Fruit fly (Drosophila melanogaster): Measurements from ENCODE around the gene Mnat9.

Mnat9 gene

DNA sequence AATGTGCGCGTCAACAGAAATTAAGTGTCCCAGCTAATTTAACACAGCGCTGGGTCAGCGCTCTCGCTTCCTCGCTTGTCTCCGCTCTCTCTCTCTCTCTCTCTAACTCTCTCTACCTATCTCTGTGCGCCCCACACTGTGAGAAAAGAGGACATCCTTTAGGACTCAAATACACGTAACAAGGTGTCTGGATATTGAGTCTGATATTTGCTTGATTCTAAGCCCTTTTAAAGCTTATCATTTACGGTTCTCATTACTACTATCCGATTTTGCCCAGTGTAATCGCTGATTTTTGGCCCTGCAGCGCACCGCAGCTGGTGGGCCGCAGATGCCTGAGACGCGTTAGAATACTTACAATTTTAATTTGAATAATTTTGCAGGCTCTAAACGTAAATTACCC is 20.5 kb upstream of the Mnat9 start (continued):
- TF ChIP-seq tin (GFP tag; optimal IDR thresholded peaks at IDR 0.05), result peak; percentile 4
- TF ChIP-seq wor (GFP tag; IDR thresholded peaks at IDR 0.05), result no peak
- no peak for TF ChIP-seq Xrp1 (GFP tag; IDR thresholded peaks at IDR 0.05)
- TF ChIP-seq CG4282 (GFP tag; optimal IDR thresholded peaks at IDR 0.05), result no peak
- TF ChIP-seq Hr3 (GFP tag; optimal IDR thresholded peaks at IDR 0.05), result no peak
- peak; percentile 15; the same call in 1 of the 3 replicates for TF ChIP-seq tgo (GFP tag; IDR thresholded peaks at IDR 0.05)
- peak; percentile 12 for TF ChIP-seq fd96Cb (tag; optimal IDR thresholded peaks at IDR 0.05)
- peak; percentile 35 for TF ChIP-seq cwo (GFP tag; optimal IDR thresholded peaks at IDR 0.05)
- peak; percentile 14 for TF ChIP-seq CG13775 (GFP tag; optimal IDR thresholded peaks at IDR 0.05)
- peak; percentile 55; the same call in 1 of the 2 replicates for TF ChIP-seq CG9932 (GFP tag; IDR thresholded peaks at IDR 0.05)
- no peak for TF ChIP-seq CG12071 (GFP tag; optimal IDR thresholded peaks at IDR 0.05)
- no peak for TF ChIP-seq Asciz (GFP tag; optimal IDR thresholded peaks at IDR 0.05)

DNA sequence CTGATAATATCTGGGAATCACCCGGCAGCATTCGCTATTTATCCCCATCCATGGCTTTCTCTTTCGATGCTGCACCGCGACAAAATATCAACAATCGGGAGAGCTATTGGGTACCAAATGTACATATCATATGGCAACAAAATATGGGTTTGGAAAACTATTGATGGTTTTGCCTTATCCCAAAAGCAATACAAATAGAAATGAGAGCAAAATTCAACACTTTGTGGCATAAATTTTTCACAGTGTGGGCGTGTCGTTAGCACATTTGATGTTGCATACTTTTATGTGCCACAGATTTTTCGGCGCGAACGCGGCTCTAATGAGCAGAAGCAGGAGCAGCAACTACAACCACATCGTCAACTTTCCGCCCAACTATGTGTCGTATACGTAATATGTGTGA is 16.4 kb upstream of the Mnat9 start:
- TF ChIP-seq Stat92E (GFP tag; optimal IDR thresholded peaks at IDR 0.05) (no peak), CG18599 (GFP tag; optimal IDR thresholded peaks at IDR 0.05) (peak; percentile 44), Ada2b (GFP tag; IDR thresholded peaks at IDR 0.05) (0 out of 2 replicates have a peak, but pooled peaks have one; percentile 15), CG2712 (tag; optimal IDR thresholded peaks at IDR 0.05) (peak; percentile 5), Dad (GFP tag; optimal IDR thresholded peaks at IDR 0.05) (no peak), gem (tag; optimal IDR thresholded peaks at IDR 0.05) (peak; percentile 55), Hsf (GFP tag; optimal IDR thresholded peaks at IDR 0.05) (peak; percentile 22), CG14050 (GFP tag; IDR thresholded peaks at IDR 0.05) (no peak), danr (GFP tag; IDR thresholded peaks at IDR 0.05) (no peak), pum (GFP tag; optimal IDR thresholded peaks at IDR 0.05) (peak; percentile 6), CG32532 (GFP tag; IDR thresholded peaks at IDR 0.05) (no peak), zfh2 (GFP tag; optimal IDR thresholded peaks at IDR 0.05) (peak; percentile 7), CG17359 (tag; optimal IDR thresholded peaks at IDR 0.05) (peak; percentile 8), sisA (GFP tag; IDR thresholded peaks at IDR 0.05) (no peak), CG3995 (GFP tag; optimal IDR thresholded peaks at IDR 0.05) (no peak), Oli (tag; optimal IDR thresholded peaks at IDR 0.05) (no peak), tup (GFP tag; optimal IDR thresholded peaks at IDR 0.05) (no peak), slbo (GFP tag; IDR thresholded peaks at IDR 0.05) (peak; percentile 35; the same call in 1 of the 2 replicates), mam (GFP tag; optimal IDR thresholded peaks at IDR 0.05) (peak; percentile 9), Blimp-1 (GFP tag; optimal IDR thresholded peaks at IDR 0.05) (peak; percentile 56), CG17328 (GFP tag; IDR thresholded peaks at IDR 0.05) (0 out of 2 replicates have a peak, but pooled peaks have one; percentile 25), CG2678 (tag; optimal IDR thresholded peaks at IDR 0.05) (peak; percentile 5), CG2129 (GFP tag; IDR thresholded peaks at IDR 0.05; ENCODE audit: partially characterized antibody) (no peak), seq (GFP tag; IDR thresholded peaks at IDR 0.05) (0 out of 2 replicates have a peak, but pooled peaks have one; percentile 9), CG6854 (GFP tag; optimal IDR thresholded peaks at IDR 0.05) (no peak), stc (GFP tag; IDR thresholded peaks at IDR 0.05) (no peak), CG42726 (GFP tag; IDR thresholded peaks at IDR 0.05; ENCODE audit: partially characterized antibody) (no peak), lab (GFP tag; optimal IDR thresholded peaks at IDR 0.05) (peak; percentile 47), ERR (GFP tag; optimal IDR thresholded peaks at IDR 0.05) (no peak), CG11504 (tag; optimal IDR thresholded peaks at IDR 0.05) (peak; percentile 37), CG7271 (tag; optimal IDR thresholded peaks at IDR 0.05) (no peak), CG15514 (GFP tag; optimal IDR thresholded peaks at IDR 0.05) (peak; percentile 1), CG4617 (GFP tag; optimal IDR thresholded peaks at IDR 0.05; ENCODE audit: borderline replicate concordance) (no peak), CG3065 (GFP tag; optimal IDR thresholded peaks at IDR 0.05) (no peak), ro (GFP tag; IDR thresholded peaks at IDR 0.05) (no peak), so (GFP tag; IDR thresholded peaks at IDR 0.05) (no peak), CG4854 (GFP tag; optimal IDR thresholded peaks at IDR 0.05) (no peak), da (GFP tag; optimal IDR thresholded peaks at IDR 0.05) (no peak)

Data from whole organism, embryonic.